Fruit fly (Drosophila melanogaster) whole organism: ENCODE results near the gene Lerp.

Source experiments
- CG8478 ChIP-seq: fragments of >200 bp; optimal IDR thresholded peaks from 2 replicates; lab custom pipeline; 2018; ENCODE audit warnings: inconsistent platforms
- Dll ChIP-seq: fragments of >200 bp; optimal IDR thresholded peaks from 2 replicates; lab custom pipeline; 2017
- EcR ChIP-seq, 2 experiments: fragments of >200 bp; optimal IDR thresholded peaks; 2 replicates each; lab custom pipeline; 2017; ENCODE audit warnings: missing biosample characterization in 2 of 2, missing genetic modification characterization in 2 of 2, missing genetic modification reagents in 2 of 2
- pan ChIP-seq: fragments of >200 bp; optimal IDR thresholded peaks from 2 replicates; lab custom pipeline; 2017
- psq ChIP-seq: fragments of >200 bp; optimal IDR thresholded peaks from 2 replicates; lab custom pipeline; 2017

dm6 chr3R:26801427-26802160, 61.3 kb downstream of the Lerp start:
- no peak for TF ChIP-seq CG8478 (lab: Kevin White, UChicago)
- no peak for TF ChIP-seq psq (lab: Kevin White, UChicago)
- TF ChIP-seq pan (lab: Kevin White, UChicago) = no peak
- no peak for TF ChIP-seq Dll (lab: Kevin White, UChicago)
- TF ChIP-seq EcR (GFP tag; optimal IDR thresholded peaks at IDR 0.05; lab: Kevin White, UChicago) = no peak
